Worm (Caenorhabditis elegans): ENCODE data around the gene stt-3.

ce11 chrIII:6270277-6270676 is 21.8 kb downstream of the stt-3 start, which contains the start of gene srg-3:
- TF ChIP-seq med-1 (GFP tag; optimal IDR thresholded peaks at IDR 0.05; ENCODE audit: insufficient read depth): no peak
- TF ChIP-seq cog-1 (tag; optimal IDR thresholded peaks at IDR 0.05): no peak
- TF ChIP-seq klf-2 (GFP tag; conservative IDR thresholded peaks at IDR 0.05): no peak
- no peak for TF ChIP-seq ztf-23 (GFP tag; IDR thresholded peaks at IDR 0.05)
- TF ChIP-seq flt-1 (GFP tag; IDR thresholded peaks at IDR 0.05): no peak
- TF ChIP-seq ref-1 (GFP tag; conservative IDR thresholded peaks at IDR 0.05): no peak
- no peak for TF ChIP-seq T22C8.4 (GFP tag; IDR thresholded peaks at IDR 0.05)
- no peak for TF ChIP-seq ztf-29 (GFP tag; IDR thresholded peaks at IDR 0.05)
- no peak for TF ChIP-seq tab-1 (GFP tag; IDR thresholded peaks at IDR 0.05)

All from whole organism, midembryonic.